Fruit fly (Drosophila melanogaster) whole organism, wandering third instar larva: Measurements from ENCODE around the gene CG7916.

Source experiments
- Abd-B ChIP-seq: fragments of >200 bp; optimal IDR thresholded peaks from 2 replicates; lab custom pipeline; 2017; ENCODE audit warnings: missing biosample characterization, missing genetic modification characterization
- CrebA ChIP-seq: fragments of 200-800 bp; sonication (Bioruptor generic); optimal IDR thresholded peaks from 2 replicates; lab custom pipeline; 2016; ENCODE audit warnings: missing biosample characterization, mild to moderate bottlenecking, missing genetic modification characterization, borderline replicate concordance
- Dfd ChIP-seq: fragments of >200 bp; optimal IDR thresholded peaks from 2 replicates; lab custom pipeline; 2017; ENCODE audit warnings: missing biosample characterization, missing genetic modification characterization
- Myc ChIP-seq: fragments of >200 bp; optimal IDR thresholded peaks from 2 replicates; lab custom pipeline; 2017
- Sp1 ChIP-seq: fragments of 200-800 bp; sonication (Bioruptor generic); optimal IDR thresholded peaks from 3 replicates; lab custom pipeline; 2019; ENCODE audit warnings: missing biosample characterization, mild to moderate bottlenecking, missing genetic modification characterization, moderate library complexity
- dl ChIP-seq, 2 experiments: fragments of 175-275, 200-275 bp in 1 of 2; fragments of 200-275 bp in 1 of 2; sonication (Bioruptor generic); optimal IDR thresholded peaks; lab custom pipeline; 2018; ENCODE audit warnings: mild to moderate bottlenecking in 2 of 2, missing biosample characterization in 2 of 2, missing genetic modification characterization in 2 of 2, moderate library complexity in 2 of 2; ENCODE audit not compliant: partially characterized antibody in 2 of 2, insufficient read depth in 1 of 2
- fru ChIP-seq: fragments of 200-800 bp; sonication (Bioruptor generic); optimal IDR thresholded peaks from 3 replicates; lab custom pipeline; 2016; ENCODE audit warnings: missing biosample characterization, mild to moderate bottlenecking, missing genetic modification characterization
- usp ChIP-seq: fragments of >200 bp; optimal IDR thresholded peaks from 2 replicates; lab custom pipeline; 2017; ENCODE audit warnings: missing biosample characterization, missing genetic modification characterization

- no peak for TF ChIP-seq Abd-B (GFP tag; lab: Kevin White, UChicago)
- no peak for TF ChIP-seq Sp1 (GFP tag; lab: Kevin White, UChicago)
- no peak for TF ChIP-seq Dfd (GFP tag; lab: Kevin White, UChicago)
- no peak for TF ChIP-seq usp
- TF ChIP-seq fru (GFP tag; lab: Kevin White, UChicago): no peak
- no peak for TF ChIP-seq Myc
- no peak for TF ChIP-seq CrebA
- no peak for TF ChIP-seq dl (GFP tag; optimal IDR thresholded peaks at IDR 0.05; lab: Kevin White, UChicago; ENCODE audit: insufficient read depth in 1 of 2, partially characterized antibody in 2 of 2)
These were observed 32.2 kb downstream of the CG7916 start for dm6 chr2L:13878801-13879200.
